Fruit fly (Drosophila melanogaster) S2 (cell line): Measurements from ENCODE around the gene CG13055.

Source experiments
- CG8478 ChIP-seq: fragments of >200 bp; optimal IDR thresholded peaks from 2 replicates; lab custom pipeline; 2018
- CTCF ChIP-seq, 2 experiments: fragments of >200 bp; optimal IDR thresholded peaks; 2 replicates each; lab custom pipeline; 2018

dm6 chr3L:16215816-16216215, 36.3 kb downstream of the CG13055 start:
- TF ChIP-seq CTCF (optimal IDR thresholded peaks at IDR 0.05; lab: Kevin White, UChicago) = no peak
- TF ChIP-seq CG8478 (lab: Kevin White, UChicago) = no peak
